Worm (Caenorhabditis elegans) whole organism, young adult: ENCODE measurements around the gene H04M03.11.

Experiments
- B0019.2 ChIP-seq: fragments of 200-800 bp; sonication (Bioruptor generic); conservative IDR thresholded peaks from 2 replicates; pipeline ENCODE4 v1.3.6; 2022; ENCODE audit warnings: missing genetic modification reagents, missing genetic modification characterization, missing compliant biosample characterization
- B0336.3 ChIP-seq: fragments of 200-800 bp; sonication (Bioruptor generic); IDR thresholded peaks from 2 replicates; pipeline ENCODE4 v1.3.6; 2022; ENCODE audit warnings: missing genetic modification characterization, missing compliant biosample characterization
- F23B12.7 ChIP-seq: sonication (generic microtip); optimal IDR thresholded peaks from 2 replicates; lab custom pipeline; 2017; ENCODE audit warnings: missing genetic modification characterization, mild to moderate bottlenecking, missing compliant biosample characterization, antibody characterized with exemption, moderate library complexity; ENCODE audit not compliant: insufficient read depth
- F33H1.4 ChIP-seq: fragments of 200-800 bp; sonication (Bioruptor generic); IDR thresholded peaks from 2 replicates; pipeline ENCODE4 v1.3.6; 2022; ENCODE audit warnings: missing genetic modification reagents, missing genetic modification characterization, missing compliant biosample characterization
- F57A8.1 ChIP-seq: fragments of 200-800 bp; sonication (Bioruptor generic); optimal IDR thresholded peaks from 2 replicates; lab custom pipeline; 2018; ENCODE audit warnings: mild to moderate bottlenecking, missing genetic modification characterization, moderate library complexity, missing compliant biosample characterization
- ZK185.1 ChIP-seq: sonication (generic microtip); optimal IDR thresholded peaks from 2 replicates; lab custom pipeline; 2016; ENCODE audit warnings: mild to moderate bottlenecking, missing genetic modification characterization, missing compliant biosample characterization; ENCODE audit not compliant: poor library complexity, severe bottlenecking
- akir-1 ChIP-seq: fragments of 200-800 bp; sonication (Bioruptor generic); optimal IDR thresholded peaks from 2 replicates; lab custom pipeline; 2018; ENCODE audit warnings: mild to moderate bottlenecking, missing genetic modification characterization, moderate library complexity, missing compliant biosample characterization
- ama-1 ChIP-seq, 3 experiments: fragments of 150-350 bp in 1 of 3; sonication (generic microtip) in 2 of 3; optimal IDR thresholded peaks; 2 replicates each; lab custom pipeline; 2014 to 2018; ENCODE audit warnings: missing biosample characterization in 2 of 3, missing genetic modification characterization in 2 of 3, missing genetic modification reagents in 2 of 3
- aptf-3 ChIP-seq: fragments of 200-800 bp; sonication (Bioruptor generic); IDR thresholded peaks from 2 replicates; pipeline ENCODE4 v1.3.6; 2022; ENCODE audit warnings: missing genetic modification characterization, missing compliant biosample characterization
- attf-3 ChIP-seq: fragments of 200-800 bp; sonication (Bioruptor generic); conservative IDR thresholded peaks from 2 replicates; pipeline ENCODE4 v1.3.6; 2022; ENCODE audit warnings: missing genetic modification reagents, missing genetic modification characterization, missing compliant biosample characterization
- cebp-2 ChIP-seq: fragments of 200-800 bp; sonication (Bioruptor generic); IDR thresholded peaks from 2 replicates; pipeline ENCODE4 v1.3.6; 2022; ENCODE audit warnings: missing genetic modification characterization, missing compliant biosample characterization
- chd-7 ChIP-seq: sonication (generic microtip); optimal IDR thresholded peaks from 2 replicates; lab custom pipeline; 2016; ENCODE audit warnings: mild to moderate bottlenecking, missing genetic modification characterization, moderate library complexity, missing compliant biosample characterization
- dox-1 ChIP-seq: fragments of 200-800 bp; sonication (Bioruptor generic); IDR thresholded peaks from 2 replicates; pipeline ENCODE4 v1.3.6; 2022; ENCODE audit warnings: missing genetic modification reagents, missing genetic modification characterization, missing compliant biosample characterization
- dpff-1 ChIP-seq: sonication (generic microtip); optimal IDR thresholded peaks from 2 replicates; lab custom pipeline; 2017; ENCODE audit warnings: mild to moderate bottlenecking, missing genetic modification characterization, missing compliant biosample characterization
- egl-18 ChIP-seq: fragments of 200-800 bp; sonication (Bioruptor generic); IDR thresholded peaks from 2 replicates; pipeline ENCODE4 v1.3.6; 2022; ENCODE audit warnings: missing genetic modification reagents, missing genetic modification characterization, missing compliant biosample characterization
- egl-44 ChIP-seq: fragments of 200-800 bp; sonication (Bioruptor generic); IDR thresholded peaks from 2 replicates; pipeline ENCODE4 v1.3.6; 2022; ENCODE audit warnings: missing genetic modification reagents, missing genetic modification characterization, missing compliant biosample characterization
- egrh-3 ChIP-seq: fragments of 200-800 bp; sonication (Bioruptor generic); IDR thresholded peaks from 2 replicates; pipeline ENCODE4 v1.3.6; 2022; ENCODE audit warnings: missing genetic modification reagents, missing genetic modification characterization, missing compliant biosample characterization
- him-1 ChIP-seq: sonication (generic microtip); optimal IDR thresholded peaks from 2 replicates; lab custom pipeline; 2016; ENCODE audit warnings: missing genotype, missing genetic modification reagents, missing genetic modification characterization, missing compliant biosample characterization
- hlh-26 ChIP-seq: fragments of 200-800 bp; sonication (Bioruptor generic); conservative IDR thresholded peaks from 2 replicates; pipeline ENCODE4 v1.3.6; 2022; ENCODE audit warnings: missing genetic modification reagents, missing genetic modification characterization, missing compliant biosample characterization
- lag-1 ChIP-seq: fragments of 200-800 bp; sonication (Bioruptor generic); IDR thresholded peaks from 2 replicates; pipeline ENCODE4 v1.3.6; 2022; ENCODE audit warnings: missing genetic modification reagents, missing genetic modification characterization, missing compliant biosample characterization
- lin-54 ChIP-seq: fragments of 200-800 bp; sonication (Bioruptor generic); optimal IDR thresholded peaks from 2 replicates; lab custom pipeline; 2018; ENCODE audit warnings: mild to moderate bottlenecking, missing genetic modification characterization, missing compliant biosample characterization
- madf-10 ChIP-seq: sonication (generic microtip); optimal IDR thresholded peaks from 2 replicates; lab custom pipeline; 2016; ENCODE audit warnings: mild to moderate bottlenecking, missing genetic modification characterization, missing compliant biosample characterization
- mes-4 ChIP-seq: sonication (generic microtip); optimal IDR thresholded peaks from 2 replicates; lab custom pipeline; 2016; ENCODE audit warnings: missing genotype, missing genetic modification characterization, missing compliant biosample characterization
- nfya-1 ChIP-seq: sonication (generic microtip); optimal IDR thresholded peaks from 2 replicates; lab custom pipeline; 2017; ENCODE audit warnings: antibody characterized with exemption, missing compliant biosample characterization, missing genetic modification characterization, borderline replicate concordance; ENCODE audit not compliant: insufficient read depth
- nfya-2 ChIP-seq: fragments of 200-800 bp; sonication (Bioruptor generic); IDR thresholded peaks from 2 replicates; pipeline ENCODE4 v1.3.6; 2022; ENCODE audit warnings: missing genetic modification reagents, missing genetic modification characterization, missing compliant biosample characterization
- nfyb-1 ChIP-seq: fragments of 200-800 bp; sonication (Bioruptor generic); IDR thresholded peaks from 2 replicates; pipeline ENCODE4 v1.3.6; 2022; ENCODE audit warnings: missing genetic modification reagents, missing genetic modification characterization, missing compliant biosample characterization
- nhr-90 ChIP-seq: sonication (generic microtip); optimal IDR thresholded peaks from 2 replicates; lab custom pipeline; 2016; ENCODE audit warnings: missing genotype, mild to moderate bottlenecking, missing genetic modification characterization, missing compliant biosample characterization
- pbrm-1 ChIP-seq: fragments of 200-800 bp; sonication (Bioruptor generic); IDR thresholded peaks from 2 replicates; pipeline ENCODE4 v1.3.6; 2022; ENCODE audit warnings: missing genetic modification reagents, missing genetic modification characterization, missing compliant biosample characterization
- rec-8 ChIP-seq, 2 experiments: sonication (generic microtip); optimal IDR thresholded peaks; 2 replicates each; lab custom pipeline; 2016; ENCODE audit warnings: mild to moderate bottlenecking in 2 of 2, missing genetic modification characterization in 2 of 2, missing genetic modification reagents in 2 of 2, missing genotype in 2 of 2, missing biosample characterization in 1 of 2, missing compliant biosample characterization in 1 of 2, moderate library complexity in 1 of 2
- snpc-1.1 ChIP-seq: sonication (generic microtip); optimal IDR thresholded peaks from 2 replicates; lab custom pipeline; 2017; ENCODE audit warnings: missing genetic modification characterization, mild to moderate bottlenecking, missing compliant biosample characterization, antibody characterized with exemption, moderate library complexity, missing genotype, missing genetic modification reagents; ENCODE audit not compliant: insufficient read depth
- sptf-2 ChIP-seq: fragments of 200-800 bp; sonication (Bioruptor generic); optimal IDR thresholded peaks from 2 replicates; lab custom pipeline; 2018; ENCODE audit warnings: mild to moderate bottlenecking, missing genetic modification characterization, missing compliant biosample characterization
- tbp1 ChIP-seq: fragments of 200-800 bp; sonication (Bioruptor generic); optimal IDR thresholded peaks from 2 replicates; lab custom pipeline; 2018; ENCODE audit warnings: mild to moderate bottlenecking, missing genetic modification characterization, missing compliant biosample characterization
- tbx-9 ChIP-seq: sonication (generic microtip); optimal IDR thresholded peaks from 2 replicates; lab custom pipeline; 2016; ENCODE audit warnings: borderline replicate concordance, missing genetic modification characterization, inconsistent platforms, missing compliant biosample characterization
- tlf-1 ChIP-seq: fragments of 200-800 bp; sonication (Bioruptor generic); optimal IDR thresholded peaks from 2 replicates; lab custom pipeline; 2018; ENCODE audit warnings: mild to moderate bottlenecking, missing genetic modification characterization, missing compliant biosample characterization
- unc-62 ChIP-seq: fragments of 150-350 bp; optimal IDR thresholded peaks from 2 replicates; lab custom pipeline; 2014; ENCODE audit warnings: missing biosample characterization, missing genetic modification reagents, missing genetic modification characterization
- xnd-1 ChIP-seq: sonication (generic microtip); optimal IDR thresholded peaks from 2 replicates; lab custom pipeline; 2016; ENCODE audit warnings: missing genotype, missing genetic modification reagents, missing genetic modification characterization, missing compliant biosample characterization
- zim-3 ChIP-seq: sonication (generic microtip); optimal IDR thresholded peaks from 2 replicates; lab custom pipeline; 2017; ENCODE audit warnings: mild to moderate bottlenecking, missing genetic modification characterization, moderate library complexity, missing compliant biosample characterization
- ztf-25 ChIP-seq: fragments of 200-800 bp; sonication (Bioruptor generic); IDR thresholded peaks from 2 replicates; pipeline ENCODE4 v1.3.6; 2022; ENCODE audit warnings: missing genetic modification reagents, missing genetic modification characterization, missing compliant biosample characterization
- ztf-6 ChIP-seq: fragments of 200-800 bp; sonication (Bioruptor generic); IDR thresholded peaks from 2 replicates; pipeline ENCODE4 v1.3.6; 2022; ENCODE audit warnings: missing genetic modification reagents, missing genetic modification characterization, missing compliant biosample characterization

H04M03.11 gene

DNA sequence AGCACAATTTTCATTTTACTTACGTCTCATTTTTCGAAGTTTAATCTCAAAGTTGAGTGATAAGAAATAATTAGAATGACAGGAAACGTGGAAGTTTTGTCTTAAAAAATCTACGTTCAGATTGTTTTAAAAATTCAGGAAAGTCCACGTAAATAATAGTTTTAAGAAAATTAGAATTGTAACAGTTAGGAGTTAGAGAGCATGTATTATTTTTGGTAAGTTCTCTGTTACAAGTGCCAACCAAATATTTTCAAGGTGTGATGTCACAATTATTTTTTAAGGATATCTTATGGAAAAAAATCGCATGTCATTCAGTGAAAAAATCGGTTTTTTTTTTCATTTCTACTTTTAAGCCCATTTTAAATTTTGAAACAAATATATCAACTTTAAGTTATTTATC lies at the start of gene H04M03.11:
H04M03.11 (minus strand) TSS at position 101 of the 400 bp plus-strand sequence.
- no peak for TF ChIP-seq ama-1 (optimal IDR thresholded peaks at IDR 0.05; lab: Kevin White, UChicago)
- TF ChIP-seq ama-1 (GFP tag; optimal IDR thresholded peaks at IDR 0.05; lab: Kevin White, UChicago), result no peak
- no peak for TF ChIP-seq chd-7 (tag; lab: Kevin White, UChicago)
- no peak for TF ChIP-seq snpc-1.1
- TF ChIP-seq F57A8.1 (GFP tag; lab: Kevin White, UChicago), result no peak
- TF ChIP-seq tlf-1 (GFP tag; lab: Kevin White, UChicago), result no peak
- TF ChIP-seq ZK185.1 (tag; lab: Kevin White, UChicago), result no peak
- TF ChIP-seq egl-44 (GFP tag; lab: Robert Waterston, UW), result no peak
- TF ChIP-seq attf-3, result no peak
- no peak for TF ChIP-seq tbx-9
- TF ChIP-seq F23B12.7 (tag; lab: Kevin White, UChicago), result no peak
- no peak for TF ChIP-seq xnd-1 (tag; lab: Kevin White, UChicago)

DNA sequence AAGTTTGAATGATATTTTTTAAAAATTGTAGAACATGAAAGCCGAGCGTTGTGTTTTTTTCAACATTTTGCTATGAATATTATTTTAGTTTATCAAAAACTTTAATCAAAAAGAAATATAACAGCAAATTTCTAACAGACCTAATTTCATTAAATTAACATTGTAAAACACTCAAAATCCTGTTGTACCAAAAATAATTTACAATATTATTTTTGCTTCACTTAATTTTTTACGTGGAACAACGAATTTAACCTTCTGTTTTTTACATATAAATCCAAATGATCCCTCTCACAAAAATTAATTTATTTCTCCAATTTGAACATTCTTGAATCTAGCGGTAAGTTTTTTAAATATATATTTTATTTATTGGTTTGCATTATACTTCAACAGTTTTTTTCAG lies 49.6 kb upstream of the H04M03.11 start, which contains the start of gene H32C10.1:
H32C10.1 (plus strand) TSS at position 301 of the 400 bp plus-strand sequence.
- no peak for TF ChIP-seq ztf-25 (GFP tag; lab: Robert Waterston, UW)

DNA sequence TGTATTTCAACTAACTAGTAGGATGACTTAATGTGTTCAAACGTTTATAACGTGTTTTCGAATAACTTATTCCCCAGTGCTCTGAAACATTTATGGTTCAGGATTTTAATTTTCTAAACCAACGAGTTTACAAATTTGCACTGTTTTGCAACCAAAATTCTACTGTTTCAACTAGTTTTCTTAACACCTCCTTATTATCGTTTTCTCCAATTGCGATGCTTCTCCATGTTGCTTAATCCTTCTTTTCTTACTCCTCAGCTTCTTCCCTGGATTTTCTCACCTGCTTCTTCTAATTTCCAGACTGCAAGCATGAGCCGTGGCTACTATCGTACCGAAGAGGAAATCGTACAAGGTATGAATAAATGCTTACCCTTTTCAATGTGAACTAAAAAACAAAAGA lies 45.9 kb upstream of the H04M03.11 start, which contains the start of gene lin-33:
lin-33 (plus strand) TSS at position 301 of the 400 bp plus-strand sequence.
- TF ChIP-seq tbp1 (GFP tag; lab: Kevin White, UChicago) (no peak), sptf-2 (GFP tag; lab: Kevin White, UChicago) (no peak), cebp-2 (no peak), nfyb-1 (GFP tag; lab: Robert Waterston, UW) (no peak), lag-1 (GFP tag; lab: Robert Waterston, UW) (no peak), mes-4 (tag; lab: Kevin White, UChicago) (no peak), nfya-1 (no peak), pbrm-1 (GFP tag; lab: Robert Waterston, UW) (no peak), ztf-6 (no peak), ama-1 (optimal IDR thresholded peaks at IDR 0.05; lab: Kevin White, UChicago) (no peak), ama-1 (GFP tag; optimal IDR thresholded peaks at IDR 0.05; lab: Kevin White, UChicago) (no peak), egl-44 (GFP tag; lab: Robert Waterston, UW) (no peak)

DNA sequence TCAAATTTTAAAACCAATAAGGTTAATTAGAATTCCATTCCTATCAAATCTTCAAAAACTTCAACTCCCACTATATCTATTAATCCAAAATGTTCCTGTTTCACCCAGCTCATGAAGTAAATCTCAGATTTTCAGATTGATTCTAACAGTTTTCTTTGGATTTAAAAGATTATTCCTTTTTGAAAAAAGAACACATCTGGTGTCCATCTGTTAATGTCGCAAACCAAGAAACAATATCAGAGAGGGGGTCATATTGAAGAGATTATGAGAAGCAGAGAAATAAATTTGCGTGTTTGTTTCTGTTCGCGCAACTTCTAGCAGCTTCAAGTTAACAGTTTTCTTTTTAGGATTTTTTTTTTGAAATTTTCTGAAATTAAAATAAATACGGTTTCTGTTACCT lies 44.6 kb upstream of the H04M03.11 start:
- TF ChIP-seq hlh-26 (GFP tag; lab: Robert Waterston, UW) (no peak), B0019.2 (no peak), aptf-3 (GFP tag; lab: Robert Waterston, UW) (no peak), F33H1.4 (GFP tag; lab: Robert Waterston, UW) (no peak)
- TF ChIP-seq, all 124 proteins: peak for 0

DNA sequence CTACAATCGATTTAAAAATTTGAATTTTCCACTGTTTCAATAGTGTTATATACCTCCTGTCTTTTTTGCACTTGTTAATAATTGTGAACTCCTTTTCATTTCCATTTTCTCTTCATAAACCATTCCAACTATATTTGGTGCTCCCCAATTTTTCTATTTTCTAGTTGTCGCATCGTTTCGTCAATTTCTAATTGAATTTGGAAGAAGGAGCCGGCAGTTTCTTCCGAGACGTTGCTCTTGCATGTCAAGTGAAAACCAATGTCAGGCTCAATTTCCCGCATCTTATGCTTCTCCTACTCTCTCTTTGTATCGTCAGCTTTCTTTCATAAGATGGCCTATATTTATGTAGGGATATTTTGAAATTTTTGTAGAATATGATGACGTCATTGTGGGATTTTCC lies 43.4 kb upstream of the H04M03.11 start:
- TF ChIP-seq akir-1 (GFP tag; lab: Kevin White, UChicago), result no peak
- TF ChIP-seq madf-10, result no peak
- no peak for TF ChIP-seq dox-1 (GFP tag; lab: Robert Waterston, UW)
- no peak for TF ChIP-seq egl-18 (GFP tag; lab: Robert Waterston, UW)
- no peak for TF ChIP-seq him-1
- no peak for TF ChIP-seq rec-8 (tag; optimal IDR thresholded peaks at IDR 0.05; lab: Kevin White, UChicago)
- no peak for TF ChIP-seq B0336.3
- no peak for TF ChIP-seq unc-62 (GFP tag; lab: Kevin White, UChicago)
- TF ChIP-seq lin-54, result no peak
- no peak for TF ChIP-seq egrh-3 (GFP tag; lab: Robert Waterston, UW)
- no peak for TF ChIP-seq zim-3 (tag; lab: Kevin White, UChicago)
- no peak for TF ChIP-seq nfya-2
- TF ChIP-seq nhr-90 (tag; lab: Kevin White, UChicago), result no peak
- TF ChIP-seq dpff-1 (tag; lab: Kevin White, UChicago), result no peak
